Worm (Caenorhabditis elegans): ENCODE results near the gene clec-221.

The clec-221 gene

DNA sequence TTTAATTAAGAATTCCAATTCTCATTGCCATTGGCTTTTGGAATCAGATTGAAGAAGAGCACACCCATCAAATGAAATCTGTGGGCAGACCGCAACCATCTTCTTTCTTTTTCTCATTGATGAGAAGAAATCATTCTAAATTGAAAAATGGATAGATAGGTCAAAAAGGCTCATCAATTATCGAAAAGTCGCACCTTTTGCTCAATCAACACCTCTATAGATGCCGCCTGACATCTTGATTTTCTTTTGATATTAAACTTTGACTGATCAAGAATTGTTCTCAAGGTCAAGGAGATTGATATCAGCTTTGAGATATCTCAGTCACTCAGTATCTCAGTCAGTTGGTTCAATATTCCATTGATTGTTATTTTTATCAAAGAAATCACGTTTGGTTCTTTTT, 44.3 kb downstream of the clec-221 start:
- TF ChIP-seq F10E7.11 (tag; optimal IDR thresholded peaks at IDR 0.05) (no peak), F57C9.4 (tag; optimal IDR thresholded peaks at IDR 0.05) (no peak), nhr-80 (tag; optimal IDR thresholded peaks at IDR 0.05) (no peak), F57A8.1 (GFP tag; optimal IDR thresholded peaks at IDR 0.05) (no peak), ceh-100 (GFP tag; IDR thresholded peaks at IDR 0.05) (no peak), F49E8.2 (tag; optimal IDR thresholded peaks at IDR 0.05; ENCODE audit: insufficient read depth) (no peak), zim-3 (tag; optimal IDR thresholded peaks at IDR 0.05) (no peak), somi-1 (GFP tag; optimal IDR thresholded peaks at IDR 0.05) (no peak), hmg-20 (GFP tag; IDR thresholded peaks at IDR 0.05) (no peak), sptf-2 (GFP tag; optimal IDR thresholded peaks at IDR 0.05) (no peak), chd-7 (tag; optimal IDR thresholded peaks at IDR 0.05) (no peak)

DNA sequence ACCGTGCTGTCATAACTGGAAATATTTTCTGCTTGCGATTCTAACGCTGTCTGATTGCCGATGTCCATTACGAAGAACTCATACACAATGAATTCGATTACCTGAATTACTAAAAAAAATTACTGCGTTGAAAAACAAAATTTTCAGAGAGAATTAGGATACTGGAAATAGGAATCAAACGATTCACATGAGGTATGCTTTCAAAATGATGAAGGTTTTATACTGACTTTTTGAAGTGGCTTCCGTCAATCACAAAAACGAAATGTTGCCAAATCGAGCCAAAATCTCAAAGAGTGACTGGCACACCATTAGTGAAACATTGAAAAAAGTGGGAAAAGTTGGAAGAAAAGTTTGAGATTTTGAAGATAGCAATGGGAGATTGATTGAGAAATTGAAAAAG, 45.2 kb downstream of the clec-221 start, which contains the start of gene zzz-1:
zzz-1 (minus strand) TSS at position 101 of the 400 bp plus-strand sequence.
- TF ChIP-seq hlh-12 (tag; optimal IDR thresholded peaks at IDR 0.05) (no peak), somi-1 (GFP tag; optimal IDR thresholded peaks at IDR 0.05) (no peak), attf-3 (GFP tag; conservative IDR thresholded peaks at IDR 0.05) (no peak), nfya-1 (tag; optimal IDR thresholded peaks at IDR 0.05; ENCODE audit: borderline replicate concordance, insufficient read depth) (no peak), Y53F4B.3 (GFP tag; IDR thresholded peaks at IDR 0.05) (no peak), lag-1 (GFP tag; IDR thresholded peaks at IDR 0.05) (no peak), fkh-3 (tag; optimal IDR thresholded peaks at IDR 0.05) (no peak), T26A5.8 (tag; optimal IDR thresholded peaks at IDR 0.05) (no peak), attf-5 (GFP tag; optimal IDR thresholded peaks at IDR 0.05) (no peak), madf-10 (tag; optimal IDR thresholded peaks at IDR 0.05) (no peak), repo-1 (tag; optimal IDR thresholded peaks at IDR 0.05) (no peak), ceh-58 (GFP tag; IDR thresholded peaks at IDR 0.05) (no peak), F57C9.4 (tag; optimal IDR thresholded peaks at IDR 0.05) (no peak), F22D6.2 (tag; optimal IDR thresholded peaks at IDR 0.05) (no peak)

DNA sequence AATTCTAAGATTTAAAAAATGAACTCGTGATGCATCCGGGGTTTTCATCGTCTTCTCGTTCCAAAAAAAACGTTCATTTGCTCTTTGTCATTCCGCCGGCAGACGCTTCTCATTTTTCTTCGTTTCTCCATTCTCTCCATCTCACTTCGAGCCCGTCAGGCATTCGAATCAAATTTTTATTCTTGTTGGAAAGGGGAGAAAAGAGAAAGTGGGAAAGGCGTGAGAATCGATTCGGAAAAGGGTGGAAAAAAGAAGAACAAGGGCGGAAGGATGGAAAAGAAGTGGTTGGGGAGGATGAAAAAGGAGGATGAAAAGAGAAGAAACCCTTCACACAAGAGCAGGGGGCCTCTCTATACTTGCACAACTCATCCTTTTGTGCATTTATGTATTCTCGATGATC, 49.4 kb downstream of the clec-221 start:
- TF ChIP-seq aptf-3 (GFP tag; IDR thresholded peaks at IDR 0.05) (no peak), ceh-100 (GFP tag; IDR thresholded peaks at IDR 0.05) (no peak), ztf-28 (GFP tag; IDR thresholded peaks at IDR 0.05) (no peak), F55B11.4 (tag; optimal IDR thresholded peaks at IDR 0.05; ENCODE audit: borderline replicate concordance, insufficient read depth) (no peak)

DNA sequence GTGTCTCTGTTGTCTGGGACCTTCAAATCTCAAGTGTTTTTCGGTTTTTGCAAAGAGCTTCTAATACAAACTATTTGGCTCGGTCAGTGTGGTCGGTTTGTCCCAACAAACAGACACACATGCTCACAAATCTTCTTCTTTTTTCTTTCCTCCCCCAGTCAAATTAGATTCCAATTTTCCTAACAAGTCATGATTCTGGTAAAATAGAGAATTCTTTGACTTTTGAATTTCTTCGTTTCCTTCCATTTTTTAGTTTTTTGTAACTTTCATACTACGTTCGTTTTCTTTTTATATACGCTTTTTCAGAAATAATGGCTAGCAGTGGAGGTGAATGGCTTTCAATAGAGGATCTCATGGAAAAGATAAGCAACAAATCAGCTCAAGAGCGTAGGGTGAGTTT, 50.5 kb downstream of the clec-221 start, which contains the start of gene F32D8.15:
F32D8.15 (plus strand) TSS at position 301 of the 400 bp plus-strand sequence.
- TF ChIP-seq rpc-1 (optimal IDR thresholded peaks at IDR 0.05) (no peak), rpc-1 (tag; optimal IDR thresholded peaks at IDR 0.05) (no peak), ceh-91 (GFP tag; IDR thresholded peaks at IDR 0.05) (no peak), ceh-79 (tag; optimal IDR thresholded peaks at IDR 0.05) (no peak), ceh-100 (GFP tag; IDR thresholded peaks at IDR 0.05) (no peak), B0336.3 (GFP tag; IDR thresholded peaks at IDR 0.05) (no peak), nhr-179 (tag; optimal IDR thresholded peaks at IDR 0.05) (no peak), ztf-26 (tag; optimal IDR thresholded peaks at IDR 0.05) (no peak), F57A8.1 (GFP tag; optimal IDR thresholded peaks at IDR 0.05) (no peak), aptf-2 (GFP tag; conservative IDR thresholded peaks at IDR 0.05) (no peak), mes-4 (tag; optimal IDR thresholded peaks at IDR 0.05) (no peak)
